Worm (Caenorhabditis elegans): ENCODE measurements around the gene itm-2.

itm-2 gene

ce11 chrX:5485931-5486537 lies 41.1 kb downstream of the itm-2 start, which contains the start of gene C25F6.1:
C25F6.1 (plus strand) TSS chrX:5486487.
- TF ChIP-seq lin-11 (tag; optimal IDR thresholded peaks at IDR 0.05) (no peak), rnt-1 (tag; optimal IDR thresholded peaks at IDR 0.05) (no peak), nhr-11 (tag; optimal IDR thresholded peaks at IDR 0.05) (no peak), mec-3 (tag; optimal IDR thresholded peaks at IDR 0.05; ENCODE audit: borderline replicate concordance) (no peak), pax-1 (tag; optimal IDR thresholded peaks at IDR 0.05) (no peak), ceh-6 (GFP tag; optimal IDR thresholded peaks at IDR 0.05) (no peak), C38D4.7 (GFP tag; optimal IDR thresholded peaks at IDR 0.05) (no peak), ceh-34 (tag; optimal IDR thresholded peaks at IDR 0.05) (no peak), elt-2 (tag; optimal IDR thresholded peaks at IDR 0.05) (no peak), pat-9 (tag; optimal IDR thresholded peaks at IDR 0.05) (no peak), dmd-4 (tag; optimal IDR thresholded peaks at IDR 0.05; ENCODE audit: borderline replicate concordance) (no peak), zip-5 (tag; optimal IDR thresholded peaks at IDR 0.05) (no peak), ceh-24 (tag; optimal IDR thresholded peaks at IDR 0.05) (no peak), eyg-1 (tag; optimal IDR thresholded peaks at IDR 0.05) (no peak)

- TF ChIP-seq ceh-34 (tag; optimal IDR thresholded peaks at IDR 0.05) (no peak), dmd-4 (tag; optimal IDR thresholded peaks at IDR 0.05; ENCODE audit: borderline replicate concordance) (no peak), dve-1 (tag; optimal IDR thresholded peaks at IDR 0.05) (no peak), ceh-18 (tag; optimal IDR thresholded peaks at IDR 0.05) (no peak), hlh-15 (tag; optimal IDR thresholded peaks at IDR 0.05) (no peak), sox-4 (tag; optimal IDR thresholded peaks at IDR 0.05) (no peak), T23F11.4 (GFP tag; optimal IDR thresholded peaks at IDR 0.05) (no peak), npax-4 (tag; optimal IDR thresholded peaks at IDR 0.05) (no peak), gmeb-2 (tag; optimal IDR thresholded peaks at IDR 0.05) (no peak), ceh-6 (GFP tag; optimal IDR thresholded peaks at IDR 0.05) (no peak), hlh-6 (tag; optimal IDR thresholded peaks at IDR 0.05) (no peak), odd-2 (tag; optimal IDR thresholded peaks at IDR 0.05) (no peak), ceh-45 (GFP tag; IDR thresholded peaks at IDR 0.05) (no peak)
Observed at ce11 chrX:5488867-5489266, 43.9 kb downstream of the itm-2 start.

- TF ChIP-seq sox-4 (tag; optimal IDR thresholded peaks at IDR 0.05): no peak
- TF ChIP-seq dve-1 (tag; optimal IDR thresholded peaks at IDR 0.05): no peak
- TF ChIP-seq ceh-2 (tag; optimal IDR thresholded peaks at IDR 0.05): no peak
- TF ChIP-seq unc-55 (GFP tag; optimal IDR thresholded peaks at IDR 0.05): no peak
- no peak for TF ChIP-seq pha-2 (tag; optimal IDR thresholded peaks at IDR 0.05)
- TF ChIP-seq ama-1 (optimal IDR thresholded peaks at IDR 0.05): no peak
- TF ChIP-seq hlh-13 (GFP tag; optimal IDR thresholded peaks at IDR 0.05): no peak
- no peak for TF ChIP-seq K09A11.1 (tag; optimal IDR thresholded peaks at IDR 0.05; ENCODE audit: insufficient read depth)
- TF ChIP-seq pax-1 (tag; optimal IDR thresholded peaks at IDR 0.05): no peak
- TF ChIP-seq nfya-1 (tag; optimal IDR thresholded peaks at IDR 0.05): no peak
- TF ChIP-seq nhr-11 (tag; optimal IDR thresholded peaks at IDR 0.05): no peak
- no peak for TF ChIP-seq T23F11.4 (GFP tag; optimal IDR thresholded peaks at IDR 0.05)
- TF ChIP-seq nhr-232 (tag; optimal IDR thresholded peaks at IDR 0.05): no peak
- TF ChIP-seq ceh-45 (GFP tag; IDR thresholded peaks at IDR 0.05): no peak
Observed at ce11 chrX:5489538-5489937, 44.6 kb downstream of the itm-2 start, which contains the start of gene F55D1.1. F55D1.1 (plus strand) TSS chrX:5489838.

ce11 chrX:5492820-5493382 lies 47.9 kb downstream of the itm-2 start, which contains the start of the genes bus-8A and bus-8B:
bus-8A (plus strand) TSS chrX:5492915.
bus-8B (plus strand) TSS chrX:5493332.
- no peak for TF ChIP-seq Y22D7AL.16 (tag; optimal IDR thresholded peaks at IDR 0.05)
- TF ChIP-seq ceh-48 (tag; optimal IDR thresholded peaks at IDR 0.05): no peak
- no peak for TF ChIP-seq sox-2 (GFP tag; IDR thresholded peaks at IDR 0.05)
- TF ChIP-seq pat-9 (tag; optimal IDR thresholded peaks at IDR 0.05): no peak
- TF ChIP-seq ahr-1 (tag; optimal IDR thresholded peaks at IDR 0.05): no peak
- no peak for TF ChIP-seq ceh-24 (tag; optimal IDR thresholded peaks at IDR 0.05)
- no peak for TF ChIP-seq ceh-6 (GFP tag; optimal IDR thresholded peaks at IDR 0.05)
- no peak for TF ChIP-seq unc-55 (GFP tag; optimal IDR thresholded peaks at IDR 0.05)
- no peak for TF ChIP-seq nfya-1 (tag; optimal IDR thresholded peaks at IDR 0.05)
- no peak for TF ChIP-seq ceh-9 (tag; optimal IDR thresholded peaks at IDR 0.05)
- TF ChIP-seq unc-86 (tag; optimal IDR thresholded peaks at IDR 0.05): no peak
- no peak for TF ChIP-seq ttx-3 (tag; optimal IDR thresholded peaks at IDR 0.05)
- TF ChIP-seq rnt-1 (tag; optimal IDR thresholded peaks at IDR 0.05): no peak
- TF ChIP-seq K09A11.1 (tag; optimal IDR thresholded peaks at IDR 0.05; ENCODE audit: insufficient read depth): no peak
